Worm (Caenorhabditis elegans) whole organism, L1 larva: Measurements from ENCODE around the gene Y116A8C.467.

Experiments
- C16A3.4 ChIP-seq: fragments of 150-350 bp; optimal IDR thresholded peaks from 2 replicates; lab custom pipeline; 2014; ENCODE audit warnings: missing biosample characterization, missing genetic modification characterization
- dpl-1 ChIP-seq, 3 experiments: fragments of 150-350 bp in 2 of 3; sonication (generic microtip) in 1 of 3; optimal IDR thresholded peaks; 2 replicates each; lab custom pipeline; 2014 to 2017; ENCODE audit warnings: missing biosample characterization in 3 of 3, missing genetic modification characterization in 3 of 3, missing genetic modification reagents in 3 of 3
- elt-3 ChIP-seq, 6 experiments: fragments of 150-350 bp in 1 of 6; sonication (generic microtip); optimal IDR thresholded peaks; 2 replicates each; lab custom pipeline; 2017 to 2018; ENCODE audit warnings: missing biosample characterization in 6 of 6, missing genetic modification characterization in 6 of 6, inconsistent platforms in 1 of 6
- lir-3 ChIP-seq: sonication (generic microtip); optimal IDR thresholded peaks from 2 replicates; lab custom pipeline; 2016; ENCODE audit warnings: mild to moderate bottlenecking, missing genetic modification characterization, moderate library complexity, missing compliant biosample characterization; ENCODE audit not compliant: poor library complexity
- lsy-2 ChIP-seq, 2 experiments: fragments of 150-350 bp; optimal IDR thresholded peaks; 2 replicates each; lab custom pipeline; 2014; ENCODE audit warnings: missing biosample characterization in 2 of 2, missing genetic modification characterization in 2 of 2
- mef-2 ChIP-seq: fragments of 150-350 bp; optimal IDR thresholded peaks from 2 replicates; lab custom pipeline; 2014; ENCODE audit warnings: missing biosample characterization, missing genetic modification characterization
- nhr-71 ChIP-seq: sonication (generic microtip); optimal IDR thresholded peaks from 2 replicates; lab custom pipeline; 2016; ENCODE audit warnings: mild to moderate bottlenecking, missing genetic modification characterization, moderate library complexity, missing compliant biosample characterization
- pax-3 ChIP-seq: fragments of 200-800 bp; sonication (Bioruptor generic); optimal IDR thresholded peaks from 2 replicates; lab custom pipeline; 2018; ENCODE audit warnings: mild to moderate bottlenecking, missing genetic modification characterization, moderate library complexity, missing compliant biosample characterization
- skn-1 ChIP-seq: fragments of 150-350 bp; optimal IDR thresholded peaks from 2 replicates; lab custom pipeline; 2014; ENCODE audit warnings: missing biosample characterization, missing genetic modification characterization
- snpc-4 ChIP-seq: fragments of 150-350 bp; optimal IDR thresholded peaks from 2 replicates; lab custom pipeline; 2014; ENCODE audit warnings: missing biosample characterization, missing genetic modification characterization
- tbx-2 ChIP-seq: sonication (generic microtip); optimal IDR thresholded peaks from 2 replicates; lab custom pipeline; 2016; ENCODE audit warnings: missing genetic modification characterization, missing compliant biosample characterization
- unc-62 ChIP-seq: fragments of 150-350 bp; optimal IDR thresholded peaks from 2 replicates; lab custom pipeline; 2014; ENCODE audit warnings: missing biosample characterization, missing genetic modification reagents, missing genetic modification characterization
- ztf-4 ChIP-seq: fragments of 150-350 bp; optimal IDR thresholded peaks from 2 replicates; lab custom pipeline; 2014; ENCODE audit warnings: missing biosample characterization, missing genetic modification characterization

ce11 chrIV:17093701-17094100 is 30.1 kb upstream of the Y116A8C.467 start, which contains the start of gene Y116A8C.29:
- no peak for TF ChIP-seq elt-3 (tag; optimal IDR thresholded peaks at IDR 0.05; lab: Kevin White, UChicago)
- TF ChIP-seq snpc-4 (tag; lab: Kevin White, UChicago), result no peak
- no peak for TF ChIP-seq C16A3.4
- TF ChIP-seq lsy-2 (tag; optimal IDR thresholded peaks at IDR 0.05; lab: Kevin White, UChicago), result no peak
- no peak for TF ChIP-seq nhr-71 (tag; lab: Kevin White, UChicago)
- no peak for TF ChIP-seq dpl-1 (GFP tag; optimal IDR thresholded peaks at IDR 0.05; lab: Kevin White, UChicago)
- no peak for TF ChIP-seq lir-3 (tag; lab: Kevin White, UChicago)
- no peak for TF ChIP-seq ztf-4 (tag; lab: Kevin White, UChicago)
- TF ChIP-seq skn-1 (tag; lab: Kevin White, UChicago), result no peak
- no peak for TF ChIP-seq mef-2
- TF ChIP-seq pax-3 (tag; lab: Kevin White, UChicago), result no peak
- no peak for TF ChIP-seq tbx-2 (tag; lab: Kevin White, UChicago)
- TF ChIP-seq unc-62 (GFP tag; lab: Kevin White, UChicago), result no peak
